Worm (Caenorhabditis elegans) whole organism, mixed stage, embryonic: ENCODE data around the gene C24H10.4.

Experiments used
- ceh-83 ChIP-seq: fragments of 200-800 bp; sonication (Bioruptor generic); optimal IDR thresholded peaks from 2 replicates; lab custom pipeline; 2018; ENCODE audit warnings: mild to moderate bottlenecking, missing genetic modification characterization, missing compliant biosample characterization
- lin-13 ChIP-seq: fragments of 150-350 bp; optimal IDR thresholded peaks from 2 replicates; lab custom pipeline; 2014; ENCODE audit warnings: missing biosample characterization, missing genetic modification characterization
- lin-32 ChIP-seq: fragments of 200-800 bp; sonication (Bioruptor generic); optimal IDR thresholded peaks from 2 replicates; lab custom pipeline; 2018; ENCODE audit warnings: mild to moderate bottlenecking, missing genetic modification characterization, missing compliant biosample characterization
- tbx-8 ChIP-seq: fragments of 200-800 bp; sonication (Bioruptor generic); optimal IDR thresholded peaks from 2 replicates; lab custom pipeline; 2018; ENCODE audit warnings: mild to moderate bottlenecking, missing genetic modification characterization, moderate library complexity, missing compliant biosample characterization

The C24H10.4 gene

ce11 chrX:5009000-5009399 is 50.1 kb downstream of the C24H10.4 start, which contains the start of gene hsd-3:
Gene hsd-3, plus strand, starts transcription at chrX:5009300.
- no peak for TF ChIP-seq ceh-83 (GFP tag; lab: Kevin White, UChicago)
- TF ChIP-seq tbx-8 (GFP tag; lab: Kevin White, UChicago) = no peak
- TF ChIP-seq lin-13 (tag; lab: Kevin White, UChicago) = no peak
- TF ChIP-seq lin-32 (GFP tag; lab: Kevin White, UChicago) = no peak
- TF ChIP-seq, all 35 proteins: peak for 0
